Worm (Caenorhabditis elegans) whole organism, L1 larva: ENCODE measurements around the gene Y54F10AL.1.

Experiments
- aha-1 ChIP-seq: fragments of 150-350 bp; optimal IDR thresholded peaks from 2 replicates; lab custom pipeline; 2014; ENCODE audit warnings: missing biosample characterization, missing genetic modification characterization
- ceh-82 ChIP-seq, 3 experiments: fragments of 150-350 bp in 1 of 3; sonication (generic microtip) in 2 of 3; optimal IDR thresholded peaks; 2 replicates each; lab custom pipeline; 2014 to 2017; ENCODE audit warnings: missing biosample characterization in 3 of 3, missing genetic modification characterization in 3 of 3
- efl-1 ChIP-seq, 4 experiments: fragments of 150-350 bp; optimal IDR thresholded peaks in 3 of 4; peaks in 1 of 4; 1 replicate in 1 of 4; 2 replicates in 3 of 4; lab custom pipeline; 2014; ENCODE audit warnings: missing biosample characterization in 2 of 4, missing genetic modification characterization in 2 of 4, missing genetic modification reagents in 2 of 4
- elt-3 ChIP-seq, 6 experiments: fragments of 150-350 bp in 1 of 6; sonication (generic microtip); optimal IDR thresholded peaks; 2 replicates each; lab custom pipeline; 2017 to 2018; ENCODE audit warnings: missing biosample characterization in 6 of 6, missing genetic modification characterization in 6 of 6, inconsistent platforms in 1 of 6
- fkh-10 ChIP-seq: sonication (generic microtip); optimal IDR thresholded peaks from 2 replicates; lab custom pipeline; 2017; ENCODE audit warnings: missing biosample characterization, missing genetic modification reagents, missing genetic modification characterization
- fkh-8 ChIP-seq: sonication (generic microtip); optimal IDR thresholded peaks from 2 replicates; lab custom pipeline; 2016; ENCODE audit warnings: mild to moderate bottlenecking, missing genetic modification characterization, missing compliant biosample characterization
- fos-1 ChIP-seq: fragments of 150-350 bp; optimal IDR thresholded peaks from 2 replicates; lab custom pipeline; 2014; ENCODE audit warnings: missing biosample characterization, missing genetic modification characterization
- hlh-4 ChIP-seq: sonication (generic microtip); optimal IDR thresholded peaks from 2 replicates; lab custom pipeline; 2016; ENCODE audit warnings: mild to moderate bottlenecking, missing genetic modification characterization, missing compliant biosample characterization
- lin-14 ChIP-seq: fragments of 200-800 bp; sonication (Bioruptor generic); optimal IDR thresholded peaks from 2 replicates; lab custom pipeline; 2018; ENCODE audit warnings: mild to moderate bottlenecking, missing genetic modification characterization, moderate library complexity, missing compliant biosample characterization
- lin-35 ChIP-seq, 2 experiments: fragments of 150-350 bp; optimal IDR thresholded peaks; 2 replicates each; lab custom pipeline; 2014; ENCODE audit warnings: missing biosample characterization in 2 of 2, missing genetic modification characterization in 2 of 2, missing genetic modification reagents in 2 of 2
- mep-1 ChIP-seq: fragments of 150-350 bp; optimal IDR thresholded peaks from 2 replicates; lab custom pipeline; 2014; ENCODE audit warnings: missing biosample characterization, missing genetic modification characterization
- nhr-12 ChIP-seq: sonication (generic microtip); optimal IDR thresholded peaks from 2 replicates; lab custom pipeline; 2017; ENCODE audit warnings: missing biosample characterization, missing genetic modification characterization
- nhr-237 ChIP-seq: fragments of 150-350 bp; optimal IDR thresholded peaks from 2 replicates; lab custom pipeline; 2014; ENCODE audit warnings: missing biosample characterization, missing genetic modification characterization
- nhr-71 ChIP-seq: sonication (generic microtip); optimal IDR thresholded peaks from 2 replicates; lab custom pipeline; 2016; ENCODE audit warnings: mild to moderate bottlenecking, missing genetic modification characterization, moderate library complexity, missing compliant biosample characterization
- tbx-2 ChIP-seq: sonication (generic microtip); optimal IDR thresholded peaks from 2 replicates; lab custom pipeline; 2016; ENCODE audit warnings: missing genetic modification characterization, missing compliant biosample characterization
- unc-130 ChIP-seq: fragments of 150-350 bp; optimal IDR thresholded peaks from 2 replicates; lab custom pipeline; 2017; ENCODE audit warnings: missing biosample characterization, missing genetic modification characterization, inconsistent platforms
- unc-30 ChIP-seq: sonication (generic microtip); optimal IDR thresholded peaks from 2 replicates; lab custom pipeline; 2017; ENCODE audit warnings: missing biosample characterization, missing genetic modification characterization
- unc-98 ChIP-seq: fragments of 200-800 bp; sonication (Bioruptor generic); IDR thresholded peaks from 2 replicates; pipeline ENCODE4 v1.3.6; 2022; ENCODE audit warnings: missing genetic modification characterization, missing compliant biosample characterization

Gene Y54F10AL.1

DNA sequence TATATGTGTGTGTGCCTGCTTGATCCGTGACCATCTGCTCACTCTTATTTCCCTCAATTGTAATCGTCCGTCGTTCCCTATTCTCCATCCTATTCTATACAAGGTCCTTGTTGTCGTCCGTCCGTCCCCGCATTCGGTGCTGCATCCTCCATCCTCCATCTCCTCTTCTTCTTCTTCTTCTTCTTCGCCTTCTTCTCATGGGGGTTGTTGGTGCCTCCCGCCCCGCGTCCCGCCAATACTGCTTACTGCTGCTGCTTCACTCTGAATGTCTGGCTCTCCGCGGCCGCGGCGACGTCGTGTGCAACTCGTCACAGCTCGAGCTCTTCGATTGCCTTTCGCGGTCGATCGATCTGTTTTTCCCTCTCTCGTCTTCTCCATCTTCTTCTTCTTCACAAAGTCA is 47.6 kb downstream of the Y54F10AL.1 start (continued):
- TF ChIP-seq tbx-2 (tag; lab: Kevin White, UChicago) = peak; percentile 16
- peak in 1 of 2 experiments; percentile 14 for TF ChIP-seq efl-1 (optimal IDR thresholded peaks at IDR 0.05; lab: Kevin White, UChicago)
- TF ChIP-seq efl-1 (GFP tag; optimal IDR thresholded peaks at IDR 0.05 in 1 of 2; lab: Kevin White, UChicago) = no peak
- no peak for TF ChIP-seq hlh-4 (tag; lab: Kevin White, UChicago)
- peak; percentile 69 for TF ChIP-seq fkh-8 (tag; lab: Kevin White, UChicago)
- peak in 1 of 2 experiments; percentile 26 for TF ChIP-seq lin-35 (GFP tag; optimal IDR thresholded peaks at IDR 0.05; lab: Kevin White, UChicago)
- TF ChIP-seq fkh-10 (GFP tag; lab: Kevin White, UChicago) = peak; percentile 53
- peak; percentile 40 for TF ChIP-seq nhr-71 (tag; lab: Kevin White, UChicago)
- TF ChIP-seq unc-130 (tag; lab: Kevin White, UChicago) = no peak
- no peak for TF ChIP-seq aha-1 (tag; lab: Kevin White, UChicago)
- peak in 2 of 3 experiments; percentile 9 to 61 for TF ChIP-seq ceh-82 (tag; optimal IDR thresholded peaks at IDR 0.05; lab: Kevin White, UChicago)
- no peak for TF ChIP-seq nhr-237 (tag; lab: Kevin White, UChicago)
- TF ChIP-seq lin-14 (GFP tag; lab: Kevin White, UChicago) = peak; percentile 80
- TF ChIP-seq, all 84 proteins: peak for 16

DNA sequence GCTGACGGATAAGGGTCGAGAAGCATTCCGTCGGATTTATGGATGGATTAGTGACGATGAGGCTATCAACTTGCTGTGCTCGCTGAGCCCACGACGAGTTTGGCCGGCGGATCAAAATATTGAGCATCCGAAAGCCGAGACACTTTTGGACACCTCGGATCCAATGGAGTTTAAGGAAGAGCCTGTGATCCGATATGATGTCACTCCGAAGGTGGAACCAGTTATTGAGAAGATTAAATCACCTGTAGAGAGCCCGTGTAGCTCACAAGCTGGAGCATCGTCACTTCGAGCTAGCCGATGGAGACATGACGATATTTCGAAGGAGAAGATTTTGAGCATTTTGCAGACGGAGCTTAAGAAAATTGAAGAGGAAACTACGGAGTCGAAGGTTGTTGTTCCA is 53.0 kb downstream of the Y54F10AL.1 start:
- TF ChIP-seq unc-30 (tag; lab: Kevin White, UChicago) (no peak), unc-98 (GFP tag; lab: Robert Waterston, UW) (no peak), mep-1 (tag; lab: Kevin White, UChicago) (no peak), nhr-12 (tag; lab: Kevin White, UChicago) (no peak), fos-1 (no peak), lin-35 (GFP tag; optimal IDR thresholded peaks at IDR 0.05; lab: Kevin White, UChicago) (no peak), fkh-8 (tag; lab: Kevin White, UChicago) (no peak), elt-3 (tag; optimal IDR thresholded peaks at IDR 0.05; lab: Kevin White, UChicago) (no peak)
- TF ChIP-seq, all 84 proteins: peak for 0
